Worm (Caenorhabditis elegans): ENCODE data around the gene Y71H2B.5.

ce11 chrIII:2578993-2579392 is 28.8 kb upstream of the Y71H2B.5 start, which contains the start of gene Y71H2B.8:
- TF ChIP-seq nhr-6 (tag; optimal IDR thresholded peaks at IDR 0.05) (no peak), lin-39 (tag; optimal IDR thresholded peaks at IDR 0.05) (no peak), ceh-16 (tag; optimal IDR thresholded peaks at IDR 0.05) (no peak), skn-1 (tag; optimal IDR thresholded peaks at IDR 0.05) (no peak), lin-13 (GFP tag; optimal IDR thresholded peaks at IDR 0.05) (no peak), ama-1 (optimal IDR thresholded peaks at IDR 0.05) (no peak), egl-27 (tag; optimal IDR thresholded peaks at IDR 0.05) (no peak), alr-1 (tag; optimal IDR thresholded peaks at IDR 0.05) (no peak), elt-3 (tag; optimal IDR thresholded peaks at IDR 0.05) (no peak), nhr-237 (tag; optimal IDR thresholded peaks at IDR 0.05) (no peak), ztf-11 (tag; optimal IDR thresholded peaks at IDR 0.05) (no peak), ztf-4 (tag; optimal IDR thresholded peaks at IDR 0.05) (no peak), snpc-4 (tag; optimal IDR thresholded peaks at IDR 0.05) (no peak)

Measured in whole organism, L2 larva.